Worm (Caenorhabditis elegans) whole organism, L3 larva: Measurements from ENCODE around the gene R07E3.7.
A peak's percentile ranks its signal among the peaks of the same experiment; 100 is the strongest.

Experiments
- ZK546.5 ChIP-seq: sonication (generic microtip); optimal IDR thresholded peaks from 2 replicates; lab custom pipeline; 2017; ENCODE audit warnings: missing biosample characterization, missing genetic modification characterization
- ama-1 ChIP-seq: fragments of 150-350 bp; optimal IDR thresholded peaks from 2 replicates; lab custom pipeline; 2018
- ceh-82 ChIP-seq: fragments of 150-350 bp; optimal IDR thresholded peaks from 2 replicates; lab custom pipeline; 2014; ENCODE audit warnings: missing biosample characterization, missing genetic modification characterization
- daf-12 ChIP-seq: fragments of 150-350 bp; optimal IDR thresholded peaks from 2 replicates; lab custom pipeline; 2014; ENCODE audit warnings: missing biosample characterization, missing genetic modification reagents, missing genetic modification characterization
- elt-1 ChIP-seq: fragments of 150-350 bp; optimal IDR thresholded peaks from 2 replicates; lab custom pipeline; 2014; ENCODE audit warnings: missing biosample characterization, missing genetic modification characterization
- elt-2 ChIP-seq: sonication (generic microtip); optimal IDR thresholded peaks from 2 replicates; lab custom pipeline; 2016; ENCODE audit warnings: missing genetic modification reagents, mild to moderate bottlenecking, missing genetic modification characterization, missing compliant biosample characterization
- elt-3 ChIP-seq, 3 experiments: fragments of 150-350 bp in 1 of 3; sonication (generic microtip) in 2 of 3; optimal IDR thresholded peaks; 2 replicates in 2 of 3; 4 replicates in 1 of 3; lab custom pipeline; 2014 to 2017; ENCODE audit warnings: missing biosample characterization in 3 of 3, missing genetic modification characterization in 3 of 3
- eor-1 ChIP-seq, 2 experiments: fragments of 150-350 bp; optimal IDR thresholded peaks; 2 replicates each; lab custom pipeline; 2014 to 2018; ENCODE audit warnings: missing biosample characterization in 2 of 2, missing genetic modification characterization in 2 of 2
- fkh-2 ChIP-seq: fragments of 150-350 bp; optimal IDR thresholded peaks from 2 replicates; lab custom pipeline; 2014; ENCODE audit warnings: missing biosample characterization, missing genetic modification reagents, missing genetic modification characterization
- fos-1 ChIP-seq: fragments of 150-350 bp; optimal IDR thresholded peaks from 2 replicates; lab custom pipeline; 2014; ENCODE audit warnings: missing biosample characterization, missing genetic modification characterization
- hmg-11 ChIP-seq: sonication (generic microtip); optimal IDR thresholded peaks from 2 replicates; lab custom pipeline; 2016; ENCODE audit warnings: missing genetic modification characterization, missing compliant biosample characterization
- jun-1 ChIP-seq: fragments of 150-350 bp; optimal IDR thresholded peaks from 2 replicates; lab custom pipeline; 2014; ENCODE audit warnings: missing biosample characterization, missing genetic modification reagents, missing genetic modification characterization
- lin-15B ChIP-seq: fragments of 150-350 bp; optimal IDR thresholded peaks from 2 replicates; lab custom pipeline; 2014; ENCODE audit warnings: missing biosample characterization, missing genetic modification characterization
- lin-39 ChIP-seq: fragments of 150-350 bp; optimal IDR thresholded peaks from 2 replicates; lab custom pipeline; 2018; ENCODE audit warnings: missing biosample characterization, missing genetic modification reagents, missing genetic modification characterization
- lsy-12 ChIP-seq: sonication (generic microtip); optimal IDR thresholded peaks from 2 replicates; lab custom pipeline; 2016; ENCODE audit warnings: mild to moderate bottlenecking, missing genetic modification characterization, missing compliant biosample characterization
- mdl-1 ChIP-seq: fragments of 150-350 bp; optimal IDR thresholded peaks from 2 replicates; lab custom pipeline; 2014; ENCODE audit warnings: missing biosample characterization, missing genetic modification characterization
- nfya-1 ChIP-seq: sonication (generic microtip); optimal IDR thresholded peaks from 2 replicates; lab custom pipeline; 2017; ENCODE audit warnings: missing genetic modification characterization, mild to moderate bottlenecking, missing compliant biosample characterization, antibody characterized with exemption, moderate library complexity; ENCODE audit not compliant: insufficient read depth
- nhr-11 ChIP-seq: fragments of 150-350 bp; optimal IDR thresholded peaks from 2 replicates; lab custom pipeline; 2014; ENCODE audit warnings: missing biosample characterization, missing genetic modification characterization
- nhr-23 ChIP-seq: fragments of 150-350 bp; optimal IDR thresholded peaks from 2 replicates; lab custom pipeline; 2014; ENCODE audit warnings: missing biosample characterization, missing genetic modification reagents, missing genetic modification characterization
- nhr-237 ChIP-seq: fragments of 150-350 bp; optimal IDR thresholded peaks from 2 replicates; lab custom pipeline; 2014; ENCODE audit warnings: missing biosample characterization, missing genetic modification characterization
- nhr-43 ChIP-seq: sonication (generic microtip); optimal IDR thresholded peaks from 2 replicates; lab custom pipeline; 2016; ENCODE audit warnings: mild to moderate bottlenecking, missing genetic modification characterization, missing compliant biosample characterization; ENCODE audit not compliant: poor library complexity, severe bottlenecking
- nhr-76 ChIP-seq: fragments of 150-350 bp; sonication (generic microtip); optimal IDR thresholded peaks from 5 replicates; lab custom pipeline; 2014; ENCODE audit warnings: missing biosample characterization, missing genetic modification characterization
- nhr-77 ChIP-seq: fragments of 150-350 bp; optimal IDR thresholded peaks from 2 replicates; lab custom pipeline; 2014; ENCODE audit warnings: missing biosample characterization, missing genetic modification characterization
- pha-4 ChIP-seq: fragments of 150-350 bp; optimal IDR thresholded peaks from 2 replicates; lab custom pipeline; 2014; ENCODE audit warnings: missing biosample characterization, missing genetic modification reagents, missing genetic modification characterization
- pqm-1 ChIP-seq: fragments of 150-350 bp; optimal IDR thresholded peaks from 2 replicates; lab custom pipeline; 2017; ENCODE audit warnings: missing biosample characterization, missing genetic modification characterization, inconsistent platforms
- sea-2 ChIP-seq: fragments of 150-350 bp; sonication (generic microtip); optimal IDR thresholded peaks from 4 replicates; lab custom pipeline; 2014; ENCODE audit warnings: missing biosample characterization, missing genetic modification reagents, missing genetic modification characterization
- snpc-4 ChIP-seq: fragments of 150-350 bp; optimal IDR thresholded peaks from 2 replicates; lab custom pipeline; 2014; ENCODE audit warnings: missing biosample characterization, missing genetic modification characterization
- tbx-2 ChIP-seq: sonication (generic microtip); optimal IDR thresholded peaks from 2 replicates; lab custom pipeline; 2016; ENCODE audit warnings: mild to moderate bottlenecking, missing genetic modification characterization, missing compliant biosample characterization
- unc-62 ChIP-seq: fragments of 150-350 bp; sonication (generic microtip); optimal IDR thresholded peaks from 4 replicates; lab custom pipeline; 2014; ENCODE audit warnings: missing biosample characterization, missing genetic modification reagents, missing genetic modification characterization
- ztf-4 ChIP-seq: fragments of 150-350 bp; optimal IDR thresholded peaks from 2 replicates; lab custom pipeline; 2014; ENCODE audit warnings: missing biosample characterization, missing genetic modification characterization

The R07E3.7 gene

ce11 chrX:10355650-10356049 lies at the start of gene R07E3.7:
TSS of gene R07E3.7 (minus strand) at chrX:10355750.
- no peak for TF ChIP-seq sea-2 (GFP tag; lab: Kevin White, UChicago)
- no peak for TF ChIP-seq lsy-12 (tag; lab: Kevin White, UChicago)
- TF ChIP-seq elt-3 (tag; optimal IDR thresholded peaks at IDR 0.05; lab: Kevin White, UChicago) = no peak
- TF ChIP-seq mdl-1 (tag; lab: Kevin White, UChicago) = no peak
- TF ChIP-seq daf-12 (tag; lab: Kevin White, UChicago) = no peak
- no peak for TF ChIP-seq nhr-11 (tag; lab: Kevin White, UChicago)
- TF ChIP-seq pha-4 = no peak
- no peak for TF ChIP-seq fos-1 (tag; lab: Kevin White, UChicago)
- no peak for TF ChIP-seq snpc-4
- TF ChIP-seq pqm-1 (tag; lab: Kevin White, UChicago) = no peak
- TF ChIP-seq tbx-2 = no peak
- no peak for TF ChIP-seq ztf-4
- TF ChIP-seq ama-1 = no peak
- TF ChIP-seq ceh-82 = no peak
- no peak for TF ChIP-seq nhr-77 (tag; lab: Kevin White, UChicago)

ce11 chrX:10404051-10404450 lies 48.5 kb upstream of the R07E3.7 start:
- TF ChIP-seq snpc-4 (no peak), ceh-82 (no peak), hmg-11 (tag; lab: Kevin White, UChicago) (no peak), nhr-76 (tag; lab: Kevin White, UChicago) (no peak)
- TF ChIP-seq, all 47 proteins: peak for 0

DNA sequence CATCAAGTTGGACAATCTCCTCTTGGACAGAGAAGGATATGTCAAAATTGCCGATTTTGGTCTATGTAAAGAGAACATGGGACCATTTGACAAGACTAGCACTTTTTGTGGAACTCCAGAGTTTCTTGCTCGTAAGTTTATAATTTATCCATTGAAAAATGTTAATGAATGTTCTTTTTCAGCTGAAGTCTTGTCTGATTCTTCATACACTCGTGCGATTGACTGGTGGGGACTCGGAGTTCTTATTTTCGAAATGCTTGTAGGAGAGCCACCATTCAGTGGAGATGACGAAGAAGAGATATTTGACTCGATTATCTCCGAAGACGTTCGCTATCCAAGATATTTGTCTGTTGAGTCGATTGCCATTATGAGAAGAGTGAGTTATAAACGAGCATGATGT lies 45.6 kb upstream of the R07E3.7 start:
- TF ChIP-seq unc-62 = no peak
- no peak for TF ChIP-seq elt-1
- TF ChIP-seq eor-1 (tag; optimal IDR thresholded peaks at IDR 0.05; lab: Kevin White, UChicago) = no peak
- TF ChIP-seq daf-12 (tag; lab: Kevin White, UChicago) = no peak
- TF ChIP-seq ztf-4 = no peak
- TF ChIP-seq nhr-43 (tag; lab: Kevin White, UChicago) = no peak
- TF ChIP-seq nhr-237 (tag; lab: Kevin White, UChicago) = no peak
- no peak for TF ChIP-seq elt-2

DNA sequence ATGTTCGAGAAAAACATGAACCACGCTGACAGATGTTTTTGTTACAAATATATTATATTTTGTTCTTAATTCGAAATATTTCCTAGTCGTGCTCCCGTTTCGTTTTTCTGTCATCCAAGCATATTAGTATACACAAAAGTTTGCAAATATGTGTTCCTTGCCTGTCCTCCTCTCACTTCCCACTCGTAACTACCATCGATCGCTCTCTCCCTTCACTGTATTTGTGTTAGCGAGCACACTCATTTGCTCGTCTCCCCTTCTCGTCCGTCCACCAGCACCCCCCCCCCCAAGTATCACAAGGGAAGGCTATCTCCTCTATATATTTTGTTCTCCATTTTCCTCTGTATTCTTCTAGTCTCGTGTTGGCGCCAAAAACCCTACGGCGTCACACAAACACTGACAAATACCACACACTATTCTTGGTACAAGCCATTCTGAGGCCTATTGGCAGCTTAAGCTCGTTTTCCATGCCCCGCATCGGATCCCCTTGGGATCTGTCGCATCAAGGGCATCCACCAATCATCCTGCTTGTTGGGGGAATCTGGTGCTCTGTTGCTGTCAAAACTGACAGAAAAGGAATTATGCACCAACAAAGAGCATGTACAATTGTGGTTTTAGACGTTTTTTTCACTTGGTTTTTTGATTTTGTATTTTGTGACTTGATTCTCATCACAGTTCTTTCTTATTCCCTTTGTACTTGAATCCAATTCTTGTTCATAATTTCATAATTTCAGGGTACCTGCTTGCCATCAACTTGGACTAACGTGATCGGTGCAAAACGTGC lies 41.2 kb upstream of the R07E3.7 start, which contains the start of gene pkn-1:
Gene pkn-1 (plus strand): TSS at position 734 of the 784 bp plus-strand sequence.
- TF ChIP-seq pha-4 (peak; percentile 75), lsy-12 (tag; lab: Kevin White, UChicago) (peak; percentile 4), elt-3 (tag; optimal IDR thresholded peaks at IDR 0.05; lab: Kevin White, UChicago) (no peak), ZK546.5 (tag; lab: Kevin White, UChicago) (no peak), snpc-4 (no peak), lin-39 (tag; lab: Kevin White, UChicago) (peak; percentile 21), lin-15B (no peak), elt-2 (peak; percentile 19), unc-62 (peak; percentile 45), nhr-11 (tag; lab: Kevin White, UChicago) (no peak), fos-1 (tag; lab: Kevin White, UChicago) (no peak), nhr-76 (tag; lab: Kevin White, UChicago) (no peak)

- TF ChIP-seq mdl-1 (tag; lab: Kevin White, UChicago) (no peak), lsy-12 (tag; lab: Kevin White, UChicago) (peak; percentile 67), elt-2 (peak; percentile 9), daf-12 (tag; lab: Kevin White, UChicago) (no peak), ZK546.5 (tag; lab: Kevin White, UChicago) (no peak), ama-1 (no peak), nhr-23 (tag; lab: Kevin White, UChicago) (peak; percentile 30), jun-1 (peak; percentile 41), pha-4 (peak; percentile 5)
Observed at ce11 chrX:10395668-10396067, 40.1 kb upstream of the R07E3.7 start.

DNA sequence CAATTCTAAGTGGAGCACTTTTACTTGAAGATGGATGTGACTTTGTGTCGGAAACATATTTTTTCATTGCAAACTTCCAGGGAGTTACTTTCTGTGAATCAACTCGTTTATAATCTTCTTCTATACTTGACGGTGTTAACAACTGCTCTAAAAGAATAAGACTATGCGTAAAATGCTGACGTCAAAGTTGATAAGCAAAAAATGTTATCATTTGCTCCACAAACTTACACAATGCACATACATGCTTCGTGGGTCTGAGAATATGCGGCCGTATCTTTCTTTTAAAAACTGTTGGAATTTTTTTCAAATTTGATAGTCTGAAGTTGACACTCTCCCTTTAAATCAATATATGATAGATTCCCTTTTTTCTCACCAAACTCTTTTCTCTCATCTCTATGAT lies 39.6 kb upstream of the R07E3.7 start:
- TF ChIP-seq elt-2 (peak; percentile 70), fos-1 (tag; lab: Kevin White, UChicago) (no peak)

DNA sequence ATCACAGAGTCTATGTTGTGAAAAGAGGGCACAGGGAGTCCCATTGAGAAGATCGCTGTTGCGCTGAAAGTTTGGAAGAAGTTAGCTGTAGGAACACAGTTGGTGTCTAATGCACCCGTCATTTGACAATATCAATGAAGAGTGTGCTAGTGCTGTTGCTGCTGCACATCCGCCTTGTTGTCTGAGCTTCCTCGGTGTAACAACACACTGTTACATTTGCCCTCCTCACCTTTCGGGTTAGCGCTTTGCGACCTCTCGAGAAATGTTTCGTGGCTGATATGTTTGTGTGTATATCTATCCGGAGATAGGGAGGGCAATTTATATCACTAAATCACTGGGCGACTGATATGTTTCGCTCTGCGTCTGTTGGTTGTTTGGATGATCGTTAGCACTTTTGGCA lies 38.7 kb upstream of the R07E3.7 start:
- TF ChIP-seq elt-2 (peak; percentile 34), nfya-1 (tag; lab: Kevin White, UChicago) (peak; percentile 39), fkh-2 (tag; lab: Kevin White, UChicago) (no peak)
- TF ChIP-seq, all 47 proteins: peak for 2
